Worm (Caenorhabditis elegans): Measurements from ENCODE around the gene F32D8.12.

Gene F32D8.12

ce11 chrV:10897172-10897571 lies 6.3 kb upstream of the F32D8.12 start (continued):
- TF ChIP-seq ceh-82 (tag; optimal IDR thresholded peaks at IDR 0.05) (peak; percentile 93), ztf-1 (GFP tag; conservative IDR thresholded peaks at IDR 0.05) (no peak), ceh-16 (tag; optimal IDR thresholded peaks at IDR 0.05) (peak; percentile 95), nhr-129 (tag; optimal IDR thresholded peaks at IDR 0.05) (peak; percentile 98), F13H6.1 (tag; optimal IDR thresholded peaks at IDR 0.05) (peak; percentile 98), nhr-6 (tag; optimal IDR thresholded peaks at IDR 0.05) (peak; percentile 97), fos-1 (tag; optimal IDR thresholded peaks at IDR 0.05) (peak; percentile 98), lin-13 (GFP tag; optimal IDR thresholded peaks at IDR 0.05) (peak; percentile 98)

- no peak for TF ChIP-seq crh-2 (tag; optimal IDR thresholded peaks at IDR 0.05)
- no peak for TF ChIP-seq nhr-77 (tag; optimal IDR thresholded peaks at IDR 0.05)
- no peak for TF ChIP-seq ama-1 (optimal IDR thresholded peaks at IDR 0.05)
- TF ChIP-seq alr-1 (tag; optimal IDR thresholded peaks at IDR 0.05): no peak
- TF ChIP-seq nhr-11 (tag; optimal IDR thresholded peaks at IDR 0.05): no peak
- TF ChIP-seq lin-13 (GFP tag; optimal IDR thresholded peaks at IDR 0.05): no peak
- TF ChIP-seq nhr-12 (tag; optimal IDR thresholded peaks at IDR 0.05): no peak
- no peak for TF ChIP-seq ztf-4 (tag; optimal IDR thresholded peaks at IDR 0.05)
- TF ChIP-seq Y55F3AM.14 (GFP tag; optimal IDR thresholded peaks at IDR 0.05): no peak
- TF ChIP-seq ceh-16 (tag; optimal IDR thresholded peaks at IDR 0.05): no peak
- TF ChIP-seq nhr-129 (tag; optimal IDR thresholded peaks at IDR 0.05): no peak
Observed at ce11 chrV:10897106-10897171, 6.1 kb upstream of the F32D8.12 start, which contains the start of gene sec-61.G. Gene sec-61.G (minus strand): TSS chrV:10897143.

ce11 chrV:10896706-10897105 lies 5.9 kb upstream of the F32D8.12 start:
- TF ChIP-seq peb-1 (tag; optimal IDR thresholded peaks at IDR 0.05) (no peak), ZK546.5 (tag; optimal IDR thresholded peaks at IDR 0.05) (no peak), nhr-25 (tag; optimal IDR thresholded peaks at IDR 0.05) (no peak), mab-5 (tag; optimal IDR thresholded peaks at IDR 0.05) (no peak), ztf-11 (tag; optimal IDR thresholded peaks at IDR 0.05) (no peak), Y55F3AM.14 (GFP tag; optimal IDR thresholded peaks at IDR 0.05) (no peak), snpc-4 (tag; optimal IDR thresholded peaks at IDR 0.05) (no peak), nhr-11 (tag; optimal IDR thresholded peaks at IDR 0.05) (no peak), lin-13 (GFP tag; optimal IDR thresholded peaks at IDR 0.05) (no peak), sma-3 (GFP tag; optimal IDR thresholded peaks at IDR 0.05) (no peak), nhr-77 (tag; optimal IDR thresholded peaks at IDR 0.05) (no peak), zag-1 (tag; optimal IDR thresholded peaks at IDR 0.05) (no peak), sma-9 (GFP tag; optimal IDR thresholded peaks at IDR 0.05) (no peak), sma-9 (tag; optimal IDR thresholded peaks at IDR 0.05) (no peak), unc-55 (GFP tag; optimal IDR thresholded peaks at IDR 0.05) (no peak), C34F6.9 (tag; optimal IDR thresholded peaks at IDR 0.05) (no peak)

DNA sequence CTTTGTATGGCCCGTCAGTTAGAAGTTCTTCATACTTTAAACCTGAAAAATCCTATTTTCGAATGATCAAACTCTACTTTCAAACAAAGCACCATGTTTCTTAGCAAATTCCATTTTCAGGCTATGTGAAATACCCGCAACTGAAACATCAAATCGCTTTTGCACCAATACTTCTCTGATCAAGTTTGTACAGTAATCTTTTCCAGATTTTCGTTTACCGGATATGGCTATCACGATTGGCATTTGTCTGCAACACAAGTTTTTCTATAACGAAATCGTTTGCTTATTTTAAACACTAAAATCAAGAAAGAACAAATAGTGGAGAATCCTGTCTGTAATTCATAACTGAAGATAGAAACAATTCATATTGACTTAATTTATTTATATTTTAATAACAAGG lies 5.5 kb upstream of the F32D8.12 start, which contains the start of gene F32D8.13:
Gene F32D8.13 (minus strand): TSS at position 249 of the 400 bp plus-strand sequence.
- peak; percentile 56 for TF ChIP-seq ama-1 (optimal IDR thresholded peaks at IDR 0.05)
- peak; percentile 0 for TF ChIP-seq gmeb-1 (tag; optimal IDR thresholded peaks at IDR 0.05)
- no peak for TF ChIP-seq crh-2 (tag; optimal IDR thresholded peaks at IDR 0.05)
- TF ChIP-seq ZK546.5 (tag; optimal IDR thresholded peaks at IDR 0.05): peak; percentile 10
- no peak for TF ChIP-seq elt-3 (tag; optimal IDR thresholded peaks at IDR 0.05)
- TF ChIP-seq skn-1 (tag; optimal IDR thresholded peaks at IDR 0.05): no peak
- TF ChIP-seq nhr-25 (tag; optimal IDR thresholded peaks at IDR 0.05): peak; percentile 17
- TF ChIP-seq R02D3.7 (tag; optimal IDR thresholded peaks at IDR 0.05): no peak
- TF ChIP-seq lsy-2 (tag; optimal IDR thresholded peaks at IDR 0.05): peak in 1 of 2 experiments; percentile 0
- TF ChIP-seq nhr-11 (tag; optimal IDR thresholded peaks at IDR 0.05): no peak

DNA sequence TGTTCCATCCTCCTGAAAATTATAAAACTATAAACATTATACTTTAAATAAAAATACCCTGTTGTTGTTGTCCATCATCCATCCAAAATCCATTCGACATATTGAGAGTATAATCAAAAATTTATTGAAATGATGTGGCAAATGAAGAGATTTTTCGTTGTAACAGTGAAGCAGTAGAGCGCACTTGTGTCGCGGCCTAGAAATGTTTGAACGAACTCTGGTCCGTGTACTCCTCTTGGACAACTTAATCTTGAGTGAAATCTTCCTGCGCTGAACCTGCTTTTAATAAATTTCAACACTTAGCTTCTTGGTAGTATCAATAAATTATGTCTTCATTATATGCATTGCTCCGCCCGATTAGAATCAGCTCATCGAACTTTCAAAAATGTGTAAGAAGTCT lies 3.8 kb upstream of the F32D8.12 start, which contains the start of the genes F32D8.14 and F32D8.5:
Gene F32D8.14 (minus strand): TSS at position 188 of the 400 bp plus-strand sequence.
Gene F32D8.5 (plus strand): TSS at position 200 of the 400 bp plus-strand sequence.
- no peak for TF ChIP-seq nhr-10 (tag; optimal IDR thresholded peaks at IDR 0.05)
- TF ChIP-seq R02D3.7 (tag; optimal IDR thresholded peaks at IDR 0.05): no peak
- no peak for TF ChIP-seq Y55F3AM.14 (GFP tag; optimal IDR thresholded peaks at IDR 0.05)
- no peak for TF ChIP-seq dmd-4 (tag; optimal IDR thresholded peaks at IDR 0.05)
- TF ChIP-seq nhr-237 (tag; optimal IDR thresholded peaks at IDR 0.05): no peak
- TF ChIP-seq lin-39 (tag; optimal IDR thresholded peaks at IDR 0.05): no peak
- TF ChIP-seq nhr-21 (tag; optimal IDR thresholded peaks at IDR 0.05): peak; percentile 69
- TF ChIP-seq nhr-23 (tag; optimal IDR thresholded peaks at IDR 0.05): no peak
- peak; percentile 56 to 89 for TF ChIP-seq lsy-2 (tag; optimal IDR thresholded peaks at IDR 0.05)
- TF ChIP-seq nhr-129 (tag; optimal IDR thresholded peaks at IDR 0.05): peak; percentile 81
- no peak for TF ChIP-seq elt-1 (tag; optimal IDR thresholded peaks at IDR 0.05)
- no peak for TF ChIP-seq nhr-77 (tag; optimal IDR thresholded peaks at IDR 0.05)
- peak; percentile 76 for TF ChIP-seq nhr-25 (tag; optimal IDR thresholded peaks at IDR 0.05)
- peak; percentile 59 for TF ChIP-seq fos-1 (tag; optimal IDR thresholded peaks at IDR 0.05)
- peak; percentile 85 for TF ChIP-seq F13H6.1 (tag; optimal IDR thresholded peaks at IDR 0.05)
- peak; percentile 93 for TF ChIP-seq sma-9 (GFP tag; optimal IDR thresholded peaks at IDR 0.05)
- no peak for TF ChIP-seq sma-9 (tag; optimal IDR thresholded peaks at IDR 0.05)
- peak; percentile 88 for TF ChIP-seq unc-55 (GFP tag; optimal IDR thresholded peaks at IDR 0.05)
- no peak for TF ChIP-seq peb-1 (tag; optimal IDR thresholded peaks at IDR 0.05)
- no peak for TF ChIP-seq zag-1 (tag; optimal IDR thresholded peaks at IDR 0.05)
- TF ChIP-seq ceh-82 (tag; optimal IDR thresholded peaks at IDR 0.05): peak; percentile 29
- TF ChIP-seq mdl-1 (tag; optimal IDR thresholded peaks at IDR 0.05): no peak
- TF ChIP-seq snpc-4 (tag; optimal IDR thresholded peaks at IDR 0.05): peak; percentile 75
- peak; percentile 73 for TF ChIP-seq ZK546.5 (tag; optimal IDR thresholded peaks at IDR 0.05)
- peak; percentile 85 for TF ChIP-seq lin-13 (GFP tag; optimal IDR thresholded peaks at IDR 0.05)
- TF ChIP-seq lin-11 (tag; optimal IDR thresholded peaks at IDR 0.05): peak; percentile 56
- no peak for TF ChIP-seq skn-1 (tag; optimal IDR thresholded peaks at IDR 0.05)
- TF ChIP-seq nhr-12 (tag; optimal IDR thresholded peaks at IDR 0.05): no peak
- TF ChIP-seq crh-2 (tag; optimal IDR thresholded peaks at IDR 0.05): peak; percentile 94
- no peak for TF ChIP-seq ama-1 (optimal IDR thresholded peaks at IDR 0.05)
- no peak for TF ChIP-seq mbf-1 (tag; optimal IDR thresholded peaks at IDR 0.05)
- TF ChIP-seq unc-39 (tag; optimal IDR thresholded peaks at IDR 0.05): no peak
- no peak for TF ChIP-seq alr-1 (tag; optimal IDR thresholded peaks at IDR 0.05)
- peak; percentile 23 for TF ChIP-seq mab-5 (tag; optimal IDR thresholded peaks at IDR 0.05)
